Worm (Caenorhabditis elegans) whole organism, early embryonic: ENCODE measurements around the gene F35E8.2.

Experiments
- F13C5.2 ChIP-seq: sonication (generic microtip); optimal IDR thresholded peaks from 2 replicates; lab custom pipeline; 2017; ENCODE audit warnings: mild to moderate bottlenecking, missing genetic modification characterization, inconsistent platforms, missing compliant biosample characterization
- aly-1 ChIP-seq: sonication (generic microtip); optimal IDR thresholded peaks from 2 replicates; lab custom pipeline; 2016; ENCODE audit warnings: missing genetic modification characterization, missing compliant biosample characterization
- ama-1 ChIP-seq: fragments of 150-350 bp; optimal IDR thresholded peaks from 2 replicates; lab custom pipeline; 2014
- ceh-13 ChIP-seq: fragments of 200-800 bp; sonication (Bioruptor generic); optimal IDR thresholded peaks from 2 replicates; lab custom pipeline; 2018; ENCODE audit warnings: mild to moderate bottlenecking, missing genetic modification characterization, missing compliant biosample characterization
- ceh-36 ChIP-seq: sonication (generic microtip); optimal IDR thresholded peaks from 2 replicates; lab custom pipeline; 2016; ENCODE audit warnings: missing genetic modification characterization, inconsistent platforms, missing compliant biosample characterization
- flt-1 ChIP-seq: fragments of 200-800 bp; sonication (Bioruptor generic); IDR thresholded peaks from 2 replicates; pipeline ENCODE4 v1.3.6; 2022; ENCODE audit warnings: missing genetic modification characterization, missing compliant biosample characterization
- hmbx-1 ChIP-seq: sonication (generic microtip); optimal IDR thresholded peaks from 2 replicates; lab custom pipeline; 2016; ENCODE audit warnings: mild to moderate bottlenecking, missing genetic modification characterization, missing compliant biosample characterization
- hnd-1 ChIP-seq: sonication (generic microtip); optimal IDR thresholded peaks from 2 replicates; lab custom pipeline; 2016; ENCODE audit warnings: missing genetic modification characterization, missing compliant biosample characterization
- scrt-1 ChIP-seq: fragments of 200-800 bp; sonication (Bioruptor generic); IDR thresholded peaks from 2 replicates; pipeline ENCODE4 v1.3.6; 2022; ENCODE audit warnings: missing genetic modification characterization, missing compliant biosample characterization
- tbx-37 ChIP-seq: fragments of 200-800 bp; sonication (Bioruptor generic); conservative IDR thresholded peaks from 2 replicates; pipeline ENCODE4 v1.3.6; 2022; ENCODE audit warnings: missing genetic modification reagents, missing genetic modification characterization, missing compliant biosample characterization
- tra-4 ChIP-seq: sonication (generic microtip); optimal IDR thresholded peaks from 2 replicates; lab custom pipeline; 2017; ENCODE audit warnings: missing genetic modification characterization, missing compliant biosample characterization

ce11 chrV:15899696-15900095, 5.8 kb upstream of the F35E8.2 start, which contains the start of gene T06C12.14:
- no peak for TF ChIP-seq ama-1
- no peak for TF ChIP-seq hmbx-1 (tag; lab: Kevin White, UChicago)
- no peak for TF ChIP-seq aly-1
- no peak for TF ChIP-seq flt-1 (GFP tag; lab: Robert Waterston, UW)
- no peak for TF ChIP-seq hnd-1 (tag; lab: Kevin White, UChicago)
- no peak for TF ChIP-seq ceh-13 (GFP tag; lab: Kevin White, UChicago)
- no peak for TF ChIP-seq tra-4 (tag; lab: Kevin White, UChicago)
- TF ChIP-seq tbx-37 (GFP tag; lab: Robert Waterston, UW), result no peak
- no peak for TF ChIP-seq F13C5.2 (tag; lab: Kevin White, UChicago)
- no peak for TF ChIP-seq ceh-36 (tag; lab: Kevin White, UChicago)
- TF ChIP-seq scrt-1 (GFP tag; lab: Robert Waterston, UW), result no peak
